Worm (Caenorhabditis elegans): Measurements from ENCODE around the gene C36E6.2.

- no peak for TF ChIP-seq elt-3 (tag; optimal IDR thresholded peaks at IDR 0.05)
- TF ChIP-seq blmp-1 (tag; optimal IDR thresholded peaks at IDR 0.05) = no peak
- TF ChIP-seq snpc-4 (tag; optimal IDR thresholded peaks at IDR 0.05) = no peak
- no peak for TF ChIP-seq aly-2 (tag; optimal IDR thresholded peaks at IDR 0.05)
- TF ChIP-seq lin-39 (tag; optimal IDR thresholded peaks at IDR 0.05) = no peak
- TF ChIP-seq lin-13 (GFP tag; optimal IDR thresholded peaks at IDR 0.05) = no peak
- TF ChIP-seq dpl-1 (GFP tag; optimal IDR thresholded peaks at IDR 0.05) = no peak
- TF ChIP-seq fkh-10 (GFP tag; optimal IDR thresholded peaks at IDR 0.05) = no peak
- no peak for TF ChIP-seq tbx-2 (tag; optimal IDR thresholded peaks at IDR 0.05)
- TF ChIP-seq nhr-237 (tag; optimal IDR thresholded peaks at IDR 0.05) = no peak
- TF ChIP-seq fkh-8 (tag; optimal IDR thresholded peaks at IDR 0.05) = no peak
Measured at ce11 chrX:17413868-17414267, 37.6 kb upstream of the C36E6.2 start, which contains the start of gene crb-1.

All from whole organism, L1 larva.